Fruit fly (Drosophila melanogaster) whole organism, embryonic: ENCODE results near the gene schlank.
A peak's percentile ranks its signal among the peaks of the same experiment; 100 is the strongest.

Source experiments
- Adf1 ChIP-seq: fragments of 200-800 bp; sonication (Bioruptor generic); IDR thresholded peaks from 2 replicates; pipeline ENCODE4 v1.3.6; 2022; ENCODE audit warnings: missing biosample characterization, missing genetic modification characterization
- Aef1 ChIP-seq: fragments of 200-800 bp; sonication (Bioruptor generic); IDR thresholded peaks from 3 replicates; pipeline ENCODE4 v1.3.6; 2022; ENCODE audit warnings: missing biosample characterization, missing genetic modification characterization
- Bteb2 ChIP-seq: fragments of 200-800 bp; sonication (Bioruptor generic); optimal IDR thresholded peaks from 2 replicates; lab custom pipeline; 2016; ENCODE audit warnings: missing biosample characterization, missing genetic modification characterization
- CG11456 ChIP-seq: fragments of 200-800 bp; sonication (Bioruptor generic); IDR thresholded peaks from 3 replicates; pipeline ENCODE4 v1.3.6; 2022; ENCODE audit warnings: missing biosample characterization, missing genetic modification characterization
- CG15696 ChIP-seq: fragments of 200-800 bp; sonication (Bioruptor generic); optimal IDR thresholded peaks from 2 replicates; lab custom pipeline; 2019; ENCODE audit warnings: missing biosample characterization, mild to moderate bottlenecking, missing genetic modification characterization, moderate library complexity
- CG18599 ChIP-seq: fragments of 200-800 bp; sonication (Bioruptor generic); optimal IDR thresholded peaks from 3 replicates; lab custom pipeline; 2017; ENCODE audit warnings: missing biosample characterization, missing genetic modification characterization, mild to moderate bottlenecking, moderate library complexity, missing genetic modification reagents
- CG2116 ChIP-seq: fragments of 200-800 bp; sonication (Bioruptor generic); optimal IDR thresholded peaks from 3 replicates; lab custom pipeline; 2018; ENCODE audit warnings: missing biosample characterization, mild to moderate bottlenecking, missing genetic modification characterization
- CG2712 ChIP-seq: fragments of 200-800 bp; optimal IDR thresholded peaks from 3 replicates; lab custom pipeline; 2019; ENCODE audit warnings: missing biosample characterization, mild to moderate bottlenecking, missing genetic modification characterization, moderate library complexity
- CG34422 ChIP-seq: fragments of 200-800 bp; sonication (Bioruptor generic); IDR thresholded peaks from 3 replicates; pipeline ENCODE4 v1.3.6; 2022; ENCODE audit warnings: missing biosample characterization, missing genetic modification characterization
- CG4820 ChIP-seq: fragments of 200-800 bp; sonication (Bioruptor generic); optimal IDR thresholded peaks from 3 replicates; lab custom pipeline; 2016; ENCODE audit warnings: missing biosample characterization, missing genetic modification characterization
- CG5180 ChIP-seq: fragments of 200-800 bp; sonication (Bioruptor generic); optimal IDR thresholded peaks from 3 replicates; lab custom pipeline; 2017; ENCODE audit warnings: missing biosample characterization, missing genetic modification characterization, mild to moderate bottlenecking, moderate library complexity, missing genetic modification reagents
- CG5953 ChIP-seq: fragments of 200-800 bp; sonication (Bioruptor generic); IDR thresholded peaks from 2 replicates; pipeline ENCODE4 v1.3.6; 2022; ENCODE audit warnings: missing biosample characterization, missing genetic modification characterization
- CG6272 ChIP-seq: fragments of 200-800 bp; sonication (Bioruptor generic); IDR thresholded peaks from 2 replicates; pipeline ENCODE4 v1.3.6; 2022; ENCODE audit warnings: missing biosample characterization, missing genetic modification characterization
- Deaf1 ChIP-seq: fragments of 200-800 bp; optimal IDR thresholded peaks from 3 replicates; lab custom pipeline; 2019; ENCODE audit warnings: missing biosample characterization, mild to moderate bottlenecking, missing genetic modification characterization, moderate library complexity
- Dek ChIP-seq: fragments of 200-800 bp; sonication (Bioruptor generic); optimal IDR thresholded peaks from 3 replicates; lab custom pipeline; 2019; ENCODE audit warnings: missing biosample characterization, mild to moderate bottlenecking, missing genetic modification characterization, moderate library complexity
- Hr39 ChIP-seq: fragments of >200 bp; optimal IDR thresholded peaks from 2 replicates; lab custom pipeline; 2017
- NFAT ChIP-seq: fragments of 200-800 bp; sonication (Bioruptor generic); IDR thresholded peaks from 2 replicates; pipeline ENCODE4 v1.3.6; 2022; ENCODE audit warnings: missing biosample characterization, missing genetic modification characterization
- Opbp ChIP-seq: fragments of 200-800 bp; sonication (Bioruptor generic); IDR thresholded peaks from 3 replicates; pipeline ENCODE4 v1.3.6; 2022; ENCODE audit warnings: missing biosample characterization, missing genetic modification characterization; ENCODE audit not compliant: partially characterized antibody
- Rfx ChIP-seq: fragments of 200-800 bp; sonication (Bioruptor generic); IDR thresholded peaks from 2 replicates; pipeline ENCODE4 v1.3.6; 2022; ENCODE audit warnings: missing biosample characterization, missing genetic modification characterization
- TFAM ChIP-seq: fragments of 200-800 bp; sonication (Bioruptor generic); optimal IDR thresholded peaks from 2 replicates; lab custom pipeline; 2017; ENCODE audit warnings: missing biosample characterization, missing genetic modification characterization, inconsistent platforms
- Taf1 ChIP-seq: fragments of 200-800 bp; sonication (Bioruptor generic); IDR thresholded peaks from 2 replicates; pipeline ENCODE4 v1.3.6; 2022; ENCODE audit warnings: missing biosample characterization, missing genetic modification characterization
- abd-A ChIP-seq: fragments of 200-800 bp; sonication (Bioruptor generic); optimal IDR thresholded peaks from 3 replicates; lab custom pipeline; 2019; ENCODE audit warnings: missing biosample characterization, mild to moderate bottlenecking, missing genetic modification characterization, moderate library complexity
- btn ChIP-seq: fragments of 200-800 bp; sonication (Bioruptor generic); optimal IDR thresholded peaks from 2 replicates; lab custom pipeline; 2016; ENCODE audit warnings: missing biosample characterization, missing genetic modification characterization
- cg ChIP-seq: fragments of 200-800 bp; sonication (Bioruptor generic); optimal IDR thresholded peaks from 3 replicates; lab custom pipeline; 2019; ENCODE audit warnings: missing biosample characterization, mild to moderate bottlenecking, missing genetic modification characterization, moderate library complexity
- chinmo ChIP-seq: fragments of 200-800 bp; sonication (Bioruptor generic); IDR thresholded peaks from 4 replicates; pipeline ENCODE4 v1.3.6; 2022; ENCODE audit warnings: missing biosample characterization, missing genetic modification characterization; ENCODE audit not compliant: partially characterized antibody
- crol ChIP-seq: fragments of 200-800 bp; sonication (Bioruptor generic); IDR thresholded peaks from 2 replicates; pipeline ENCODE4 v1.3.6; 2022; ENCODE audit warnings: missing biosample characterization, missing genetic modification characterization
- dati ChIP-seq: fragments of 200-800 bp; sonication (Bioruptor generic); IDR thresholded peaks from 2 replicates; pipeline ENCODE4 v1.3.6; 2022; ENCODE audit warnings: missing biosample characterization, missing genetic modification characterization
- ewg ChIP-seq: fragments of 200-800 bp; sonication (Bioruptor generic); optimal IDR thresholded peaks from 3 replicates; lab custom pipeline; 2017; ENCODE audit warnings: mild to moderate bottlenecking, missing biosample characterization, missing genetic modification reagents, missing genetic modification characterization
- h ChIP-seq: fragments of >200 bp; optimal IDR thresholded peaks from 2 replicates; lab custom pipeline; 2017
- hkb ChIP-seq, 2 experiments: fragments of 200-800 bp in 1 of 2; fragments of >200 bp in 1 of 2; sonication (Bioruptor generic) in 1 of 2; IDR thresholded peaks in 1 of 2; optimal IDR thresholded peaks in 1 of 2; 2 replicates each; pipeline versions ENCODE4 v1.3.6 to Lab custom; 2017 to 2022; ENCODE audit warnings: missing biosample characterization in 1 of 2, missing genetic modification characterization in 1 of 2
- nmo ChIP-seq: fragments of 200-800 bp; sonication (Bioruptor generic); optimal IDR thresholded peaks from 2 replicates; lab custom pipeline; 2018; ENCODE audit warnings: missing biosample characterization, mild to moderate bottlenecking, missing genetic modification characterization, moderate library complexity
- nom ChIP-seq: fragments of 200-800 bp; sonication (Bioruptor generic); optimal IDR thresholded peaks from 2 replicates; lab custom pipeline; 2017; ENCODE audit warnings: missing biosample characterization, missing genetic modification characterization, mild to moderate bottlenecking, moderate library complexity, missing genetic modification reagents
- org-1 ChIP-seq: fragments of 200-800 bp; sonication (Bioruptor generic); optimal IDR thresholded peaks from 2 replicates; lab custom pipeline; 2017; ENCODE audit warnings: missing biosample characterization, missing genetic modification characterization
- pan ChIP-seq, 4 experiments: fragments of >200 bp in 3 of 4; fragments of 200-800 bp in 1 of 4; sonication (Bioruptor generic) in 1 of 4; optimal IDR thresholded peaks in 3 of 4; IDR thresholded peaks in 1 of 4; 2 replicates each; pipeline versions ENCODE4 v1.3.6 to Lab custom; 2017 to 2022; ENCODE audit warnings: missing biosample characterization in 2 of 4, missing genetic modification characterization in 2 of 4, mixed read lengths in 1 of 4
- pfk ChIP-seq: fragments of 200-800 bp; sonication (Bioruptor generic); optimal IDR thresholded peaks from 2 replicates; lab custom pipeline; 2018; ENCODE audit warnings: missing biosample characterization, mild to moderate bottlenecking, missing genetic modification characterization, moderate library complexity
- salm ChIP-seq: fragments of 200-800 bp; sonication (Bioruptor generic); optimal IDR thresholded peaks from 2 replicates; lab custom pipeline; 2018; ENCODE audit warnings: missing biosample characterization, mild to moderate bottlenecking, missing genetic modification characterization
- scrt ChIP-seq: fragments of 200-800 bp; sonication (Bioruptor generic); optimal IDR thresholded peaks from 2 replicates; lab custom pipeline; 2018; ENCODE audit warnings: missing biosample characterization, mild to moderate bottlenecking, missing genetic modification characterization, moderate library complexity
- sd ChIP-seq: fragments of 200-800 bp; sonication (Bioruptor generic); optimal IDR thresholded peaks from 3 replicates; lab custom pipeline; 2018; ENCODE audit warnings: missing biosample characterization, mild to moderate bottlenecking, missing genetic modification characterization, moderate library complexity
- tap ChIP-seq: fragments of 200-800 bp; optimal IDR thresholded peaks from 3 replicates; lab custom pipeline; 2019; ENCODE audit warnings: missing biosample characterization, mild to moderate bottlenecking, missing genetic modification characterization, moderate library complexity
- ttk ChIP-seq: fragments of 200-800 bp; sonication (Bioruptor generic); IDR thresholded peaks from 2 replicates; pipeline ENCODE4 v2.1.2; 2022; ENCODE audit warnings: missing biosample characterization, missing genetic modification characterization
- zen2 ChIP-seq: fragments of 200-800 bp; sonication (Bioruptor generic); IDR thresholded peaks from 3 replicates; pipeline ENCODE4 v1.3.6; 2022; ENCODE audit warnings: missing biosample characterization, missing genetic modification characterization; ENCODE audit not compliant: partially characterized antibody

Gene schlank

dm6 chrX:6219845-6220345 is 47.1 kb downstream of the schlank start, which contains the start of gene Efr (continued):
- TF ChIP-seq nom (GFP tag; lab: Kevin White, UChicago) (no peak), Bteb2 (no peak), salm (tag; lab: Kevin White, UChicago) (no peak), TFAM (GFP tag; lab: Kevin White, UChicago) (no peak), CG5180 (GFP tag; lab: Kevin White, UChicago) (no peak), ttk (GFP tag; lab: Robert Waterston, UW) (no peak), Aef1 (GFP tag; lab: Robert Waterston, UW) (no peak), Opbp (GFP tag; lab: Robert Waterston, UW) (no peak; the same call in 2 of the 3 replicates), NFAT (GFP tag; lab: Robert Waterston, UW) (no peak), btn (no peak), ewg (GFP tag; lab: Kevin White, UChicago) (no peak), pan (optimal IDR thresholded peaks at IDR 0.05; lab: Kevin White, UChicago) (no peak), pan (GFP tag; optimal IDR thresholded peaks at IDR 0.05 in 1 of 2, IDR thresholded peaks at IDR 0.05 in 1 of 2) (no peak), CG2116 (GFP tag; lab: Kevin White, UChicago) (peak; percentile 22), pfk (GFP tag; lab: Kevin White, UChicago) (no peak), nmo (GFP tag; lab: Kevin White, UChicago) (no peak), CG11456 (GFP tag; lab: Robert Waterston, UW) (no peak), CG4820 (no peak), Taf1 (no peak), h (no peak), tap (no peak), sd (tag; lab: Kevin White, UChicago) (peak; percentile 80)

DNA sequence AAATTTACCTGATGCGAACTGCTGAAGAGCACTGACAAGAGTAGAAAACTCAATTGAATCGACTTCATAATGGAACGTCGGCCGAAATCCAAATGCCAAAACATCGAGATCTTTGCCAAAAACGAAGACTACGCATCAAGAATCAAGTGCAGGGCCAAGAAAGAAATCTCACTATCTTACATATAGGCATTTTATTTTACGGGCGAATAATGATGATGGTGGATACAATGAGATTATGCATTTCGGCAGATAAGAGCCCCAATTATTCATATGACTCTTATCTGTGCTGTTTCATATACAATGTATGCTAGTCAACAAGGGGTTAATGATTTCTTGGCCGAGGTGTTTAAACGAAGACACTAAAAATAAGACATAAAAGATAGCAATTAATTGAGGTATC is 47.8 kb downstream of the schlank start, which contains the start of gene Btnd:
Gene Btnd, minus strand, starts transcription at position 101 of the 400 bp plus-strand sequence.
- TF ChIP-seq dati = no peak
- TF ChIP-seq CG34422 (GFP tag; lab: Robert Waterston, UW) = no peak
- no peak for TF ChIP-seq zen2 (GFP tag; lab: Robert Waterston, UW)
- no peak for TF ChIP-seq org-1 (GFP tag; lab: Kevin White, UChicago)
- TF ChIP-seq Rfx (GFP tag; lab: Robert Waterston, UW) = no peak
- TF ChIP-seq, all 482 proteins: peak for 0

DNA sequence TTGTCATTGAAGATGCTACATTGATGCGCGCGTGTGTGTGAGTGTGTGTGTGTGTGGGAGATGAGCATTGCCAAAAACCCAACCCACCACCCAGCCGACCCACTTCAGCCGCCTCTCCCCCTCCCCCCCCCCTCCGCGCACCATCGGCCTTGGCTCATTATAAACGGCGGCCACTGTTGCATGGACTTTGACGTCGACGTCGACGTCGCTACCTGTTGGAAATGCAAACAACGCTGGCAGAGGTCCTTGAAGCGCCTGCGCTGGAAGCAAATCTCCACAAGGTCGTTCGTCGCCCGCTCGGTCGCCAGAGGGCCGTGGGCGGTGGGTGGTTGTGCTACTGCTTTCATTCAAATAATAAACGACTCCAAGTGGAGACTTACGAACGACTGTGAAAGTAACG is 50.4 kb downstream of the schlank start:
- no peak for TF ChIP-seq CG6272 (GFP tag; lab: Robert Waterston, UW)
- peak; percentile 35 for TF ChIP-seq abd-A (tag; lab: Kevin White, UChicago)
- peak; percentile 56 for TF ChIP-seq Hr39 (lab: Kevin White, UChicago)
- no peak for TF ChIP-seq cg
- peak; percentile 87 for TF ChIP-seq Adf1 (GFP tag; lab: Robert Waterston, UW)
- no peak for TF ChIP-seq CG2712 (tag; lab: Kevin White, UChicago)
- TF ChIP-seq Dek (tag; lab: Kevin White, UChicago) = no peak
- peak; percentile 96 for TF ChIP-seq scrt
- TF ChIP-seq CG18599 = peak; percentile 31
- TF ChIP-seq CG5953 (GFP tag; lab: Robert Waterston, UW) = no peak
- 0 out of 4 replicates have a peak, but pooled peaks have one; percentile 14 for TF ChIP-seq chinmo
- TF ChIP-seq ewg (GFP tag; lab: Kevin White, UChicago) = peak; percentile 61
- peak; percentile 58 for TF ChIP-seq crol (GFP tag; lab: Robert Waterston, UW)
- no peak for TF ChIP-seq CG15696 (tag; lab: Kevin White, UChicago)
- TF ChIP-seq hkb (optimal IDR thresholded peaks at IDR 0.05; lab: Kevin White, UChicago) = no peak
- TF ChIP-seq hkb (GFP tag; IDR thresholded peaks at IDR 0.05; lab: Robert Waterston, UW) = no peak
- peak; percentile 85 for TF ChIP-seq Deaf1 (tag; lab: Kevin White, UChicago)
- no peak for TF ChIP-seq CG2116 (GFP tag; lab: Kevin White, UChicago)
